Worm (Caenorhabditis elegans) whole organism, L4/young adult: ENCODE measurements around the gene dpyd-1.

Experiments used
- dao-5 ChIP-seq: sonication (generic microtip); optimal IDR thresholded peaks from 2 replicates; lab custom pipeline; 2016; ENCODE audit warnings: missing genotype, missing genetic modification characterization, moderate library complexity, missing compliant biosample characterization
- him-1 ChIP-seq: sonication (generic microtip); optimal IDR thresholded peaks from 2 replicates; lab custom pipeline; 2016; ENCODE audit warnings: missing genotype, missing genetic modification reagents, missing genetic modification characterization, missing compliant biosample characterization

ce11 chrX:5512227-5512626 is 44.6 kb downstream of the dpyd-1 start, which contains the start of gene T23F2.3:
- TF ChIP-seq him-1 (tag; lab: Kevin White, UChicago): no peak
- no peak for TF ChIP-seq dao-5 (tag; lab: Kevin White, UChicago)
